Worm (Caenorhabditis elegans) whole organism, L4 larva: ENCODE results near the gene F23H11.5.

ENCODE experiments used
- Y5F2A.4 ChIP-seq: fragments of 200-800 bp; sonication (Bioruptor generic); optimal IDR thresholded peaks from 2 replicates; lab custom pipeline; 2018; ENCODE audit warnings: mild to moderate bottlenecking, missing genetic modification characterization, missing compliant biosample characterization
- dmd-6 ChIP-seq: fragments of 200-800 bp; sonication (Bioruptor generic); IDR thresholded peaks from 2 replicates; pipeline ENCODE4 v1.3.6; 2022; ENCODE audit warnings: missing genetic modification reagents, missing genetic modification characterization, missing compliant biosample characterization
- lin-13 ChIP-seq: fragments of 150-350 bp; optimal IDR thresholded peaks from 2 replicates; lab custom pipeline; 2014; ENCODE audit warnings: missing biosample characterization, missing genetic modification reagents, missing genetic modification characterization
- nhr-10 ChIP-seq: fragments of 150-350 bp; optimal IDR thresholded peaks from 2 replicates; lab custom pipeline; 2014; ENCODE audit warnings: missing biosample characterization, missing genetic modification characterization
- nhr-237 ChIP-seq: sonication (generic microtip); optimal IDR thresholded peaks from 2 replicates; lab custom pipeline; 2017; ENCODE audit warnings: missing biosample characterization, missing genetic modification characterization
- nhr-25 ChIP-seq: sonication (generic microtip); optimal IDR thresholded peaks from 2 replicates; lab custom pipeline; 2017; ENCODE audit warnings: missing genetic modification characterization, mild to moderate bottlenecking, missing compliant biosample characterization, antibody characterized with exemption, moderate library complexity, borderline replicate concordance; ENCODE audit not compliant: insufficient read depth
- pqm-1 ChIP-seq: sonication (generic microtip); optimal IDR thresholded peaks from 2 replicates; lab custom pipeline; 2017; ENCODE audit warnings: missing biosample characterization, missing genetic modification characterization
- skn-1 ChIP-seq: fragments of 150-350 bp; optimal IDR thresholded peaks from 2 replicates; lab custom pipeline; 2014; ENCODE audit warnings: missing biosample characterization, missing genetic modification characterization
- tra-1 ChIP-seq: fragments of 200-800 bp; sonication (Bioruptor generic); IDR thresholded peaks from 2 replicates; pipeline ENCODE4 v1.3.6; 2022; ENCODE audit warnings: missing genetic modification reagents, missing genetic modification characterization, missing compliant biosample characterization
- unc-62 ChIP-seq, 3 experiments: fragments of 150-350 bp in 1 of 3; sonication (generic microtip); optimal IDR thresholded peaks in 2 of 3; peaks in 1 of 3; 1 replicate in 1 of 3; 2 replicates in 2 of 3; lab custom pipeline; 2014 to 2017; ENCODE audit warnings: missing biosample characterization in 3 of 3, missing genetic modification characterization in 3 of 3, missing genetic modification reagents in 3 of 3, missing genotype in 1 of 3

DNA sequence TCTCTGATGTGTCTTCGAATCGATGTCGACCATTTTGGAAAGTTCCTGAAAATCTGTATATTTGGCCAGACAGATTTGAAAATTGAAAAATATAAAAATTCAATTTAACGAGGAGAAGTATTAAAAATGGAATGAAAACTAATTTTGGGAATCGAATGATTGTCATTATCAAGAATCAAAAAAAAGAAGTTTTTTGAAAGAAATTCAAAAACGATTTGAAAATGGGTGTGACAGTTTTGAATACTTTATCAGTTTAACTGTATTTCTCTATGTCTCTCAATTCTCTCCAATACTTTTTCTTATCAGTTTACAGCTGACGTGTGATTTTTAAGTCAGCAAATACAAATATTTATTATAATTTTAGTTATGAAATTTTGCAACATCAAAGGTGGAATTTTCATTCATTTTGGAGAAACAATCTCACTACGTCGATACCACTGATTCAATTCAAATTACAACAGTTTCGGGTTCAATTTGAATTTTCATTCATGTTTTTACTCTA, 33.1 kb upstream of the F23H11.5 start, which contains the start of gene fbxa-59:
- peak; percentile 60 for TF ChIP-seq pqm-1
- TF ChIP-seq nhr-25 (tag; lab: Kevin White, UChicago), result no peak
- TF ChIP-seq skn-1 (tag; lab: Kevin White, UChicago), result no peak
- no peak for TF ChIP-seq nhr-237 (tag; lab: Kevin White, UChicago)
- no peak for TF ChIP-seq unc-62 (GFP tag; optimal IDR thresholded peaks at IDR 0.05 in 1 of 2; lab: Kevin White, UChicago)
- TF ChIP-seq unc-62 (tag; optimal IDR thresholded peaks at IDR 0.05; lab: Kevin White, UChicago), result no peak
- no peak for TF ChIP-seq lin-13 (GFP tag; lab: Kevin White, UChicago)
- TF ChIP-seq dmd-6 (GFP tag; lab: Robert Waterston, UW), result peak; percentile 75
- no peak for TF ChIP-seq Y5F2A.4 (GFP tag; lab: Kevin White, UChicago)
- no peak for TF ChIP-seq nhr-10 (tag; lab: Kevin White, UChicago)
- TF ChIP-seq tra-1, result no peak
